Worm (Caenorhabditis elegans): Measurements from ENCODE around the gene dyf-3.
"Not testable (repeated sequence)": the region's sequence is repeated elsewhere in the genome, so short reads cannot be mapped to it uniquely, and the experiment has no call there.

The dyf-3 gene

ce11 chrIV:3400941-3401340, 1.9 kb upstream of the dyf-3 start:
- TF ChIP-seq F49E8.2 (tag; optimal IDR thresholded peaks at IDR 0.05; ENCODE audit: borderline replicate concordance) (no peak), daf-16 (GFP tag; optimal IDR thresholded peaks at IDR 0.05) (no peak), daf-16 (tag; optimal IDR thresholded peaks at IDR 0.05) (peak; percentile 2), unc-39 (tag; optimal IDR thresholded peaks at IDR 0.05) (no peak), nhr-28 (tag; optimal IDR thresholded peaks at IDR 0.05) (peak; percentile 20), pqm-1 (tag; optimal IDR thresholded peaks at IDR 0.05) (peak; percentile 49)

- TF ChIP-seq unc-62 (GFP tag; optimal IDR thresholded peaks at IDR 0.05 in 1 of 2): peak in 1 of 2 experiments; percentile 89
- no peak for TF ChIP-seq unc-62 (tag; optimal IDR thresholded peaks at IDR 0.05)
- 0 out of 2 replicates have a peak, but pooled peaks have one; percentile 29 for TF ChIP-seq Y105C5A.15 (GFP tag; IDR thresholded peaks at IDR 0.05)
- no peak for TF ChIP-seq F10B5.3 (tag; optimal IDR thresholded peaks at IDR 0.05)
- peak; percentile 82 for TF ChIP-seq set-16 (GFP tag; IDR thresholded peaks at IDR 0.05)
- TF ChIP-seq nhr-41 (GFP tag; IDR thresholded peaks at IDR 0.05): no peak
- no peak for TF ChIP-seq nhr-111 (GFP tag; optimal IDR thresholded peaks at IDR 0.05)
- no peak for TF ChIP-seq zag-1 (tag; optimal IDR thresholded peaks at IDR 0.05)
- no peak for TF ChIP-seq duxl-1 (tag; optimal IDR thresholded peaks at IDR 0.05; ENCODE audit: poor library complexity)
Measured at ce11 chrIV:3398078-3398477, 953 bp downstream of the dyf-3 start.

- TF ChIP-seq T20F7.1 (GFP tag; optimal IDR thresholded peaks at IDR 0.05) (no peak), R02D3.7 (tag; optimal IDR thresholded peaks at IDR 0.05) (no peak), ztf-11 (tag; optimal IDR thresholded peaks at IDR 0.05) (no peak), Y5F2A.4 (GFP tag; optimal IDR thresholded peaks at IDR 0.05) (no peak), F10B5.3 (tag; optimal IDR thresholded peaks at IDR 0.05) (no peak), daf-8 (GFP tag; IDR thresholded peaks at IDR 0.05) (no peak), vab-7 (GFP tag; IDR thresholded peaks at IDR 0.05) (no peak), ceh-82 (tag; optimal IDR thresholded peaks at IDR 0.05) (no peak), cey-2 (tag; optimal IDR thresholded peaks at IDR 0.05; ENCODE audit: borderline replicate concordance, insufficient read depth) (no peak), snpc-4 (tag; optimal IDR thresholded peaks at IDR 0.05) (no peak), egl-27 (tag; optimal IDR thresholded peaks at IDR 0.05) (no peak), T26A8.4 (GFP tag; IDR thresholded peaks at IDR 0.05) (no peak), gei-8 (GFP tag; optimal IDR thresholded peaks at IDR 0.05) (no peak), hmg-1.1 (GFP tag; IDR thresholded peaks at IDR 0.05) (no peak), tag-97 (GFP tag; IDR thresholded peaks at IDR 0.05) (no peak), nhr-6 (tag; optimal IDR thresholded peaks at IDR 0.05) (no peak), nhr-10 (tag; optimal IDR thresholded peaks at IDR 0.05) (no peak), Y75B8A.6 (GFP tag; IDR thresholded peaks at IDR 0.05) (no peak), egl-43 (GFP tag; IDR thresholded peaks at IDR 0.05) (no peak), lin-29 (GFP tag; IDR thresholded peaks at IDR 0.05) (no peak)
Measured at ce11 chrIV:3395581-3395980, 3.5 kb downstream of the dyf-3 start, which contains the start of gene C04C3.14. C04C3.14 (plus strand) TSS chrIV:3395881.

ce11 chrIV:3394066-3394465, 5.0 kb downstream of the dyf-3 start, which contains the start of gene C04C3.4:
C04C3.4 (plus strand) TSS chrIV:3394366.
- not testable (repeated sequence) for TF ChIP-seq spr-1 (tag; optimal IDR thresholded peaks at IDR 0.05); Y105C5A.15 (GFP tag; IDR thresholded peaks at IDR 0.05); F10B5.3 (tag; optimal IDR thresholded peaks at IDR 0.05)

ce11 chrIV:3389999-3390398, 9.0 kb downstream of the dyf-3 start, which contains the start of gene B0546.5:
B0546.5 (minus strand) TSS chrIV:3390099.
- TF ChIP-seq snpc-1.2 (GFP tag; IDR thresholded peaks at IDR 0.05); unc-130 (GFP tag; optimal IDR thresholded peaks at IDR 0.05); mxl-2 (GFP tag; conservative IDR thresholded peaks at IDR 0.05): not testable (repeated sequence)
